Worm (Caenorhabditis elegans): ENCODE data around the gene nhr-228.

ce11 chrV:2264455-2264854 is 17.1 kb upstream of the nhr-228 start, which contains the start of gene nhr-183:
- TF ChIP-seq madf-2 (tag; optimal IDR thresholded peaks at IDR 0.05): no peak
- no peak for TF ChIP-seq ets-4 (tag; optimal IDR thresholded peaks at IDR 0.05)
- TF ChIP-seq hlh-30 (tag; optimal IDR thresholded peaks at IDR 0.05; ENCODE audit: insufficient read depth): no peak
- TF ChIP-seq ceh-48 (tag; optimal IDR thresholded peaks at IDR 0.05): no peak
- no peak for TF ChIP-seq ama-1 (optimal IDR thresholded peaks at IDR 0.05)
- no peak for TF ChIP-seq nhr-11 (tag; optimal IDR thresholded peaks at IDR 0.05)
- no peak for TF ChIP-seq T23F11.4 (GFP tag; optimal IDR thresholded peaks at IDR 0.05)
- TF ChIP-seq ceh-2 (tag; optimal IDR thresholded peaks at IDR 0.05): no peak
- TF ChIP-seq ceh-14 (tag; optimal IDR thresholded peaks at IDR 0.05): no peak
- TF ChIP-seq dmd-4 (tag; optimal IDR thresholded peaks at IDR 0.05; ENCODE audit: borderline replicate concordance): no peak
- TF ChIP-seq fkh-10 (GFP tag; optimal IDR thresholded peaks at IDR 0.05): no peak
- no peak for TF ChIP-seq pqm-1 (tag; optimal IDR thresholded peaks at IDR 0.05)
- no peak for TF ChIP-seq ceh-30 (tag; optimal IDR thresholded peaks at IDR 0.05)
